Fruit fly (Drosophila melanogaster) whole organism, embryonic: Measurements from ENCODE around the gene Pink1.
A peak's percentile ranks its signal among the peaks of the same experiment; 100 is the strongest.

ENCODE experiments used
- Bgb ChIP-seq: fragments of 200-800 bp; sonication (Bioruptor generic); IDR thresholded peaks from 2 replicates; pipeline ENCODE4 v1.3.6; 2022; ENCODE audit warnings: missing biosample characterization, missing genetic modification characterization; ENCODE audit not compliant: partially characterized antibody
- CG11398 ChIP-seq: fragments of 200-800 bp; sonication (Bioruptor generic); optimal IDR thresholded peaks from 2 replicates; lab custom pipeline; 2016; ENCODE audit warnings: missing biosample characterization, missing genetic modification characterization
- CG13424 ChIP-seq: fragments of 200-800 bp; sonication (Bioruptor generic); optimal IDR thresholded peaks from 2 replicates; lab custom pipeline; 2019; ENCODE audit warnings: missing biosample characterization, mild to moderate bottlenecking, missing genetic modification characterization, moderate library complexity
- CG13894 ChIP-seq: fragments of 200-800 bp; sonication (Bioruptor generic); optimal IDR thresholded peaks from 3 replicates; lab custom pipeline; 2018; ENCODE audit warnings: missing biosample characterization, mild to moderate bottlenecking, missing genetic modification characterization, moderate library complexity
- CG14860 ChIP-seq: fragments of 200-800 bp; sonication (Bioruptor generic); IDR thresholded peaks from 3 replicates; pipeline ENCODE4 v1.3.6; 2022; ENCODE audit warnings: missing biosample characterization, missing genetic modification characterization; ENCODE audit not compliant: partially characterized antibody
- CG14965 ChIP-seq: fragments of 200-800 bp; sonication (Bioruptor generic); optimal IDR thresholded peaks from 2 replicates; lab custom pipeline; 2016; ENCODE audit warnings: missing biosample characterization, missing genetic modification characterization, borderline replicate concordance
- CG17361 ChIP-seq: fragments of 200-800 bp; sonication (Bioruptor generic); IDR thresholded peaks from 3 replicates; pipeline ENCODE4 v1.3.6; 2022; ENCODE audit warnings: missing biosample characterization, missing genetic modification characterization
- CG17568 ChIP-seq: fragments of 200-800 bp; sonication (Bioruptor generic); optimal IDR thresholded peaks from 2 replicates; lab custom pipeline; 2018; ENCODE audit warnings: missing biosample characterization, mild to moderate bottlenecking, missing genetic modification characterization, moderate library complexity
- CG18011 ChIP-seq: fragments of 200-800 bp; sonication (Bioruptor generic); optimal IDR thresholded peaks from 2 replicates; lab custom pipeline; 2017; ENCODE audit warnings: missing biosample characterization, missing genetic modification characterization, mild to moderate bottlenecking, moderate library complexity, missing genotype
- CG34224 ChIP-seq: fragments of 200-800 bp; sonication (Bioruptor generic); IDR thresholded peaks from 3 replicates; pipeline ENCODE4 v1.3.6; 2022; ENCODE audit warnings: missing biosample characterization, missing genetic modification characterization; ENCODE audit not compliant: partially characterized antibody
- CG4328 ChIP-seq: fragments of 200-800 bp; sonication (Bioruptor generic); optimal IDR thresholded peaks from 3 replicates; lab custom pipeline; 2017; ENCODE audit warnings: missing biosample characterization, missing genetic modification reagents, missing genetic modification characterization
- CG4730 ChIP-seq: fragments of 200-800 bp; sonication (Bioruptor generic); IDR thresholded peaks from 2 replicates; pipeline ENCODE4 v1.3.6; 2022; ENCODE audit warnings: missing biosample characterization, missing genetic modification characterization
- CG6272 ChIP-seq: fragments of 200-800 bp; sonication (Bioruptor generic); IDR thresholded peaks from 2 replicates; pipeline ENCODE4 v1.3.6; 2022; ENCODE audit warnings: missing biosample characterization, missing genetic modification characterization
- CG6689 ChIP-seq: fragments of 200-800 bp; sonication (Bioruptor generic); IDR thresholded peaks from 2 replicates; pipeline ENCODE4 v1.3.6; 2022; ENCODE audit warnings: missing biosample characterization, missing genetic modification characterization
- CG7786 ChIP-seq: fragments of 200-800 bp; sonication (Bioruptor generic); optimal IDR thresholded peaks from 2 replicates; lab custom pipeline; 2016; ENCODE audit warnings: missing biosample characterization, missing genetic modification characterization
- CHES-1-like ChIP-seq: fragments of 200-800 bp; sonication (Bioruptor generic); optimal IDR thresholded peaks from 2 replicates; lab custom pipeline; 2016; ENCODE audit warnings: missing biosample characterization, missing genetic modification characterization
- Deaf1 ChIP-seq: fragments of 200-800 bp; optimal IDR thresholded peaks from 3 replicates; lab custom pipeline; 2019; ENCODE audit warnings: missing biosample characterization, mild to moderate bottlenecking, missing genetic modification characterization, moderate library complexity
- Eip74EF ChIP-seq, 2 experiments: fragments of 200-800 bp in 1 of 2; fragments of >200 bp in 1 of 2; sonication (Bioruptor generic) in 1 of 2; optimal IDR thresholded peaks; 2 replicates each; lab custom pipeline; 2017 to 2019; ENCODE audit warnings: missing biosample characterization in 2 of 2, missing genetic modification characterization in 2 of 2, mild to moderate bottlenecking in 1 of 2, moderate library complexity in 1 of 2
- Elba2 ChIP-seq: fragments of 200-800 bp; sonication (Bioruptor generic); optimal IDR thresholded peaks from 3 replicates; lab custom pipeline; 2016; ENCODE audit warnings: missing biosample characterization, missing genetic modification characterization
- Ets65A ChIP-seq: fragments of 200-800 bp; sonication (Bioruptor generic); peaks from one replicate; lab custom pipeline; 2016; ENCODE audit warnings: missing biosample characterization, missing genetic modification characterization
- Fer2 ChIP-seq: fragments of 200-800 bp; sonication (Bioruptor generic); optimal IDR thresholded peaks from 2 replicates; lab custom pipeline; 2018; ENCODE audit warnings: missing biosample characterization, mild to moderate bottlenecking, missing genetic modification characterization, moderate library complexity
- GATAe ChIP-seq: fragments of 200-800 bp; sonication (Bioruptor generic); conservative IDR thresholded peaks from 2 replicates; pipeline ENCODE4 v1.3.6; 2022; ENCODE audit warnings: missing biosample characterization, missing genetic modification characterization
- Hmr ChIP-seq: fragments of 200-800 bp; sonication (Bioruptor generic); optimal IDR thresholded peaks from 3 replicates; lab custom pipeline; 2017; ENCODE audit warnings: mild to moderate bottlenecking, missing biosample characterization, missing genetic modification reagents, missing genetic modification characterization
- Oli ChIP-seq: fragments of 200-800 bp; sonication (Bioruptor generic); optimal IDR thresholded peaks from 2 replicates; lab custom pipeline; 2018; ENCODE audit warnings: missing biosample characterization, mild to moderate bottlenecking, missing genetic modification characterization, moderate library complexity
- Sox100B ChIP-seq: fragments of 200-800 bp; sonication (Bioruptor generic); optimal IDR thresholded peaks from 3 replicates; lab custom pipeline; 2018; ENCODE audit warnings: missing biosample characterization, mild to moderate bottlenecking, missing genetic modification characterization
- Spps ChIP-seq: fragments of 200-800 bp; sonication (Bioruptor generic); optimal IDR thresholded peaks from 2 replicates; lab custom pipeline; 2018; ENCODE audit warnings: missing biosample characterization, mild to moderate bottlenecking, missing genetic modification characterization
- Ssrp ChIP-seq: fragments of 200-800 bp; sonication (Bioruptor generic); optimal IDR thresholded peaks from 2 replicates; lab custom pipeline; 2018; ENCODE audit warnings: missing biosample characterization, mild to moderate bottlenecking, missing genetic modification characterization, moderate library complexity
- Taf1 ChIP-seq: fragments of 200-800 bp; sonication (Bioruptor generic); IDR thresholded peaks from 2 replicates; pipeline ENCODE4 v1.3.6; 2022; ENCODE audit warnings: missing biosample characterization, missing genetic modification characterization
- chif ChIP-seq, 2 experiments: fragments of 200-800 bp; sonication (Bioruptor generic); optimal IDR thresholded peaks; 3 replicates each; lab custom pipeline; 2016; ENCODE audit warnings: missing biosample characterization in 2 of 2, missing genetic modification characterization in 2 of 2
- crol ChIP-seq: fragments of 200-800 bp; sonication (Bioruptor generic); IDR thresholded peaks from 2 replicates; pipeline ENCODE4 v1.3.6; 2022; ENCODE audit warnings: missing biosample characterization, missing genetic modification characterization
- dm ChIP-seq: fragments of 200-800 bp; sonication (Bioruptor generic); optimal IDR thresholded peaks from 3 replicates; lab custom pipeline; 2016; ENCODE audit warnings: missing biosample characterization, missing genetic modification characterization
- fd96Cb ChIP-seq: fragments of 200-800 bp; sonication (Bioruptor generic); optimal IDR thresholded peaks from 2 replicates; lab custom pipeline; 2018; ENCODE audit warnings: missing biosample characterization, mild to moderate bottlenecking, missing genetic modification characterization, moderate library complexity
- gem ChIP-seq: fragments of 200-800 bp; sonication (Bioruptor generic); optimal IDR thresholded peaks from 2 replicates; lab custom pipeline; 2019; ENCODE audit warnings: missing biosample characterization, mild to moderate bottlenecking, missing genetic modification characterization, moderate library complexity
- gsb ChIP-seq: fragments of 200-800 bp; sonication (Bioruptor generic); IDR thresholded peaks from 2 replicates; pipeline ENCODE4 v1.3.6; 2022; ENCODE audit warnings: missing biosample characterization, missing genetic modification characterization
- hkb ChIP-seq, 2 experiments: fragments of 200-800 bp in 1 of 2; fragments of >200 bp in 1 of 2; sonication (Bioruptor generic) in 1 of 2; IDR thresholded peaks in 1 of 2; optimal IDR thresholded peaks in 1 of 2; 2 replicates each; pipeline versions ENCODE4 v1.3.6 to Lab custom; 2017 to 2022; ENCODE audit warnings: missing biosample characterization in 1 of 2, missing genetic modification characterization in 1 of 2
- jigr1 ChIP-seq: fragments of 200-800 bp; sonication (Bioruptor generic); IDR thresholded peaks from 3 replicates; pipeline ENCODE4 v1.3.6; 2022; ENCODE audit warnings: missing biosample characterization, missing genetic modification characterization
- lilli ChIP-seq: fragments of 200-800 bp; sonication (Bioruptor generic); optimal IDR thresholded peaks from 3 replicates; lab custom pipeline; 2016; ENCODE audit warnings: missing biosample characterization, missing genetic modification characterization
- luna ChIP-seq: fragments of 200-800 bp; sonication (Bioruptor generic); optimal IDR thresholded peaks from 2 replicates; lab custom pipeline; 2016; ENCODE audit warnings: missing biosample characterization, missing genetic modification characterization
- mirr ChIP-seq: fragments of 200-800 bp; sonication (Bioruptor generic); optimal IDR thresholded peaks from 3 replicates; lab custom pipeline; 2018; ENCODE audit warnings: missing biosample characterization, mild to moderate bottlenecking, missing genetic modification characterization
- mld ChIP-seq: fragments of 200-800 bp; sonication (Bioruptor generic); IDR thresholded peaks from 3 replicates; pipeline ENCODE4 v1.3.6; 2022; ENCODE audit warnings: missing biosample characterization, missing genetic modification characterization; ENCODE audit not compliant: partially characterized antibody
- nerfin-1 ChIP-seq: fragments of 200-800 bp; sonication (Bioruptor generic); optimal IDR thresholded peaks from 3 replicates; lab custom pipeline; 2019; ENCODE audit warnings: missing biosample characterization, mild to moderate bottlenecking, missing genetic modification characterization, moderate library complexity
- pzg ChIP-seq: fragments of 200-800 bp; sonication (Bioruptor generic); optimal IDR thresholded peaks from 3 replicates; lab custom pipeline; 2018; ENCODE audit warnings: missing biosample characterization, mild to moderate bottlenecking, missing genetic modification characterization, moderate library complexity
- rib ChIP-seq: fragments of 200-800 bp; sonication (Bioruptor generic); IDR thresholded peaks from 2 replicates; pipeline ENCODE4 v1.3.6; 2022; ENCODE audit warnings: missing biosample characterization, missing genetic modification characterization
- row ChIP-seq: fragments of 200-800 bp; sonication (Bioruptor generic); IDR thresholded peaks from 3 replicates; pipeline ENCODE4 v1.3.6; 2022; ENCODE audit warnings: missing biosample characterization, missing genetic modification characterization
- schlank ChIP-seq: fragments of 200-800 bp; sonication (Bioruptor generic); optimal IDR thresholded peaks from 2 replicates; lab custom pipeline; 2018; ENCODE audit warnings: missing biosample characterization, mild to moderate bottlenecking, missing genetic modification characterization
- shn ChIP-seq: fragments of 200-800 bp; sonication (Bioruptor generic); optimal IDR thresholded peaks from 3 replicates; lab custom pipeline; 2016; ENCODE audit warnings: missing biosample characterization, missing genetic modification characterization
- slp2 ChIP-seq: fragments of 200-800 bp; sonication (Bioruptor generic); optimal IDR thresholded peaks from 2 replicates; lab custom pipeline; 2016; ENCODE audit warnings: missing biosample characterization, missing genetic modification characterization
- tio ChIP-seq: fragments of 200-800 bp; sonication (Bioruptor generic); optimal IDR thresholded peaks from 2 replicates; lab custom pipeline; 2017; ENCODE audit warnings: missing biosample characterization, missing genetic modification characterization, inconsistent platforms
- trh ChIP-seq: fragments of 200-800 bp; sonication (Bioruptor generic); optimal IDR thresholded peaks from 2 replicates; lab custom pipeline; 2016; ENCODE audit warnings: missing biosample characterization, missing genetic modification characterization
- unpg ChIP-seq: fragments of 200-800 bp; sonication (Bioruptor generic); optimal IDR thresholded peaks from 3 replicates; lab custom pipeline; 2018; ENCODE audit warnings: missing biosample characterization, mild to moderate bottlenecking, missing genetic modification characterization, moderate library complexity

The Pink1 gene

DNA sequence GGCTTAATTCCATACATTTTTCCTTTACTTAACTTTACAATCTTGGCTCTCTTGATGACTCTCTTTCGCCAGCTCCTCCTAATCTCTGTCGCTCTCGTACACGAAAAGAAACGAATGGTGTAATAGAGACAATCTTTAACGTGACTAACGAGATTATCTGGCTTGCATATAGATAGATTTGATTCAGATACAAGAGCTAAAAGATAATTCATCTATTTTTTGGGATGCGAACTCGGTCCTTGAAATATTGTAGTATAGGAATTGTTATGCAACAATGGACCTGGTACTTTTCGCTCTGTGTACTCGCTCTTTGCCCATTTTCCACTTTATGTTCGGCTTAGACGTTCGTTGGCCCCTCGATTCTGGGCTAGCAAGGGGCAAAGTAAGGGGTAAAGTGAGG lies 27.7 kb downstream of the Pink1 start (continued):
- no peak for TF ChIP-seq Bgb (GFP tag; lab: Robert Waterston, UW)
- TF ChIP-seq Hmr, result peak; percentile 86
- peak; percentile 81 for TF ChIP-seq fd96Cb (tag; lab: Kevin White, UChicago)
- TF ChIP-seq Eip74EF (GFP tag; optimal IDR thresholded peaks at IDR 0.05; lab: Kevin White, UChicago), result peak in 1 of 2 experiments; percentile 79
- no peak for TF ChIP-seq GATAe (GFP tag; lab: Robert Waterston, UW)
- no peak for TF ChIP-seq hkb (optimal IDR thresholded peaks at IDR 0.05; lab: Kevin White, UChicago)
- TF ChIP-seq hkb (GFP tag; IDR thresholded peaks at IDR 0.05; lab: Robert Waterston, UW), result peak; percentile 85
- TF ChIP-seq gsb (GFP tag; lab: Robert Waterston, UW), result no peak
- TF ChIP-seq unpg (GFP tag; lab: Kevin White, UChicago), result peak; percentile 83
- TF ChIP-seq row (GFP tag; lab: Robert Waterston, UW), result peak; percentile 89
- TF ChIP-seq CG18011, result peak; percentile 16
- no peak for TF ChIP-seq CG14965 (GFP tag; lab: Kevin White, UChicago)
- TF ChIP-seq CG13894, result peak; percentile 79
- TF ChIP-seq jigr1 (GFP tag; lab: Robert Waterston, UW), result peak; percentile 25; the same call in 1 of the 3 replicates
- TF ChIP-seq CG6272 (GFP tag; lab: Robert Waterston, UW), result peak; percentile 67
- TF ChIP-seq gem, result peak; percentile 88
- peak; percentile 59 for TF ChIP-seq CG6689 (GFP tag; lab: Robert Waterston, UW)
- no peak for TF ChIP-seq CG34224 (GFP tag; lab: Robert Waterston, UW)
- peak; percentile 76 for TF ChIP-seq CG17361 (GFP tag; lab: Robert Waterston, UW)
- peak; percentile 82 for TF ChIP-seq slp2 (GFP tag; lab: Kevin White, UChicago)
- peak; percentile 40 for TF ChIP-seq schlank (tag; lab: Kevin White, UChicago)
- peak; percentile 83 for TF ChIP-seq CG7786 (GFP tag; lab: Kevin White, UChicago)
- TF ChIP-seq chif (GFP tag; optimal IDR thresholded peaks at IDR 0.05; lab: Kevin White, UChicago), result peak; percentile 69 to 82
- TF ChIP-seq CG11398 (GFP tag; lab: Kevin White, UChicago), result peak; percentile 65
- TF ChIP-seq Elba2, result no peak
- TF ChIP-seq CG17568 (GFP tag; lab: Kevin White, UChicago), result peak; percentile 37
- no peak for TF ChIP-seq Taf1 (GFP tag; lab: Robert Waterston, UW)
- TF ChIP-seq crol, result no peak; the same call in 1 of the 2 replicates
- TF ChIP-seq CG4328 (GFP tag; lab: Kevin White, UChicago), result peak; percentile 63
- peak; percentile 40 for TF ChIP-seq Fer2 (tag; lab: Kevin White, UChicago)
- TF ChIP-seq Oli, result peak; percentile 85
- peak; percentile 77 for TF ChIP-seq CHES-1-like
- peak; percentile 66 for TF ChIP-seq shn (GFP tag; lab: Kevin White, UChicago)
- TF ChIP-seq trh (GFP tag; lab: Kevin White, UChicago), result no peak
- TF ChIP-seq mld (GFP tag; lab: Robert Waterston, UW), result no peak
- peak; percentile 35 for TF ChIP-seq luna
- no peak for TF ChIP-seq pzg
- TF ChIP-seq tio (GFP tag; lab: Kevin White, UChicago), result peak; percentile 47
- peak; percentile 97 for TF ChIP-seq Ets65A (GFP tag; lab: Kevin White, UChicago)
- TF ChIP-seq dm (GFP tag; lab: Kevin White, UChicago), result peak; percentile 50
- TF ChIP-seq Sox100B (GFP tag; lab: Kevin White, UChicago), result peak; percentile 64
- peak; percentile 66 for TF ChIP-seq Ssrp (tag; lab: Kevin White, UChicago)
- peak; percentile 45 for TF ChIP-seq nerfin-1
- no peak for TF ChIP-seq CG14860 (GFP tag; lab: Robert Waterston, UW)
- TF ChIP-seq mirr (GFP tag; lab: Kevin White, UChicago), result no peak
- peak; percentile 80 for TF ChIP-seq Deaf1 (tag; lab: Kevin White, UChicago)
- TF ChIP-seq CG4730 (GFP tag; lab: Robert Waterston, UW), result peak; percentile 28; the same call in 1 of the 2 replicates
- TF ChIP-seq lilli (GFP tag; lab: Kevin White, UChicago), result peak; percentile 78
- TF ChIP-seq rib, result no peak
- TF ChIP-seq Spps, result peak; percentile 60
- peak; percentile 79 for TF ChIP-seq CG13424 (tag; lab: Kevin White, UChicago)
